Fruit fly (Drosophila melanogaster) whole organism, embryonic: ENCODE data around the gene H.

ENCODE experiments used
- ATbp ChIP-seq: fragments of 200-800 bp; sonication (Bioruptor generic); optimal IDR thresholded peaks from 2 replicates; lab custom pipeline; 2017; ENCODE audit warnings: missing biosample characterization, mild to moderate bottlenecking, missing genetic modification characterization, missing genetic modification reagents
- B-H1 ChIP-seq: fragments of 200-800 bp; sonication (Bioruptor generic); IDR thresholded peaks from 3 replicates; pipeline ENCODE4 v1.3.6; 2022; ENCODE audit warnings: missing biosample characterization, missing genetic modification characterization
- B-H2 ChIP-seq: fragments of 200-800 bp; sonication (Bioruptor generic); optimal IDR thresholded peaks from 2 replicates; lab custom pipeline; 2018; ENCODE audit warnings: missing biosample characterization, mild to moderate bottlenecking, missing genetic modification characterization
- CG11696 ChIP-seq: fragments of 200-800 bp; sonication (Bioruptor generic); IDR thresholded peaks from 2 replicates; pipeline ENCODE4 v1.3.6; 2022; ENCODE audit warnings: missing biosample characterization, missing genetic modification characterization
- CG12769 ChIP-seq: fragments of 200-800 bp; sonication (Bioruptor generic); optimal IDR thresholded peaks from 2 replicates; lab custom pipeline; 2019; ENCODE audit warnings: missing biosample characterization, mild to moderate bottlenecking, missing genetic modification characterization, moderate library complexity
- CG12942 ChIP-seq: fragments of 200-800 bp; sonication (Bioruptor generic); optimal IDR thresholded peaks from 3 replicates; lab custom pipeline; 2016; ENCODE audit warnings: missing biosample characterization, missing genetic modification characterization
- CG13296 ChIP-seq: fragments of 200-800 bp; sonication (Bioruptor generic); optimal IDR thresholded peaks from 3 replicates; lab custom pipeline; 2018; ENCODE audit warnings: missing biosample characterization, mild to moderate bottlenecking, missing genetic modification characterization
- CG17612 ChIP-seq: fragments of 200-800 bp; sonication (Bioruptor generic); IDR thresholded peaks from 2 replicates; pipeline ENCODE4 v1.3.6; 2022; ENCODE audit warnings: missing biosample characterization, missing genetic modification characterization
- CG1792 ChIP-seq: fragments of 200-800 bp; sonication (Bioruptor generic); optimal IDR thresholded peaks from 2 replicates; lab custom pipeline; 2016; ENCODE audit warnings: missing biosample characterization, missing genetic modification characterization
- CG2875 ChIP-seq: fragments of 200-800 bp; sonication (Bioruptor generic); optimal IDR thresholded peaks from 2 replicates; lab custom pipeline; 2017; ENCODE audit warnings: missing biosample characterization, mild to moderate bottlenecking, missing genetic modification characterization, missing genetic modification reagents
- CG2889 ChIP-seq: fragments of 200-800 bp; sonication (Bioruptor generic); IDR thresholded peaks from 3 replicates; pipeline ENCODE4 v1.3.6; 2022; ENCODE audit warnings: missing biosample characterization, missing genetic modification characterization
- CG3407 ChIP-seq: fragments of 200-800 bp; sonication (Bioruptor generic); optimal IDR thresholded peaks from 2 replicates; lab custom pipeline; 2018; ENCODE audit warnings: missing biosample characterization, mild to moderate bottlenecking, missing genetic modification characterization
- CG3838 ChIP-seq: fragments of 200-800 bp; sonication (Bioruptor generic); optimal IDR thresholded peaks from 3 replicates; lab custom pipeline; 2016; ENCODE audit warnings: missing biosample characterization, missing genetic modification characterization
- CG3995 ChIP-seq: fragments of 200-800 bp; sonication (Bioruptor generic); optimal IDR thresholded peaks from 3 replicates; lab custom pipeline; 2016; ENCODE audit warnings: missing biosample characterization, missing genetic modification characterization
- CG42726 ChIP-seq: fragments of 200-800 bp; sonication (Bioruptor generic); IDR thresholded peaks from 2 replicates; pipeline ENCODE4 v1.3.6; 2022; ENCODE audit warnings: missing biosample characterization, missing genetic modification characterization; ENCODE audit not compliant: partially characterized antibody
- CG6765 ChIP-seq: fragments of 200-800 bp; sonication (Bioruptor generic); optimal IDR thresholded peaks from 3 replicates; lab custom pipeline; 2017; ENCODE audit warnings: missing biosample characterization, mild to moderate bottlenecking, missing genetic modification characterization
- CG8765 ChIP-seq: fragments of 200-800 bp; sonication (Bioruptor generic); IDR thresholded peaks from 2 replicates; pipeline ENCODE4 v1.3.6; 2022; ENCODE audit warnings: missing biosample characterization, missing genetic modification characterization
- CG9215 ChIP-seq: fragments of 200-800 bp; sonication (Bioruptor generic); IDR thresholded peaks from 2 replicates; pipeline ENCODE4 v1.3.6; 2022; ENCODE audit warnings: missing biosample characterization, missing genetic modification characterization
- CG9437 ChIP-seq: fragments of 200-800 bp; sonication (Bioruptor generic); optimal IDR thresholded peaks from 2 replicates; lab custom pipeline; 2018; ENCODE audit warnings: missing biosample characterization, mild to moderate bottlenecking, missing genetic modification characterization
- Dek ChIP-seq: fragments of 200-800 bp; sonication (Bioruptor generic); optimal IDR thresholded peaks from 3 replicates; lab custom pipeline; 2019; ENCODE audit warnings: missing biosample characterization, mild to moderate bottlenecking, missing genetic modification characterization, moderate library complexity
- Dip3 ChIP-seq: fragments of 200-800 bp; sonication (Bioruptor generic); optimal IDR thresholded peaks from 3 replicates; lab custom pipeline; 2016; ENCODE audit warnings: missing biosample characterization, missing genetic modification characterization
- Dll ChIP-seq: fragments of 200-800 bp; sonication (Bioruptor generic); IDR thresholded peaks from 4 replicates; pipeline ENCODE4 v1.3.6; 2022; ENCODE audit warnings: missing biosample characterization, missing genetic modification characterization; ENCODE audit not compliant: partially characterized antibody
- Eip74EF ChIP-seq, 2 experiments: fragments of 200-800 bp in 1 of 2; fragments of >200 bp in 1 of 2; sonication (Bioruptor generic) in 1 of 2; optimal IDR thresholded peaks; 2 replicates each; lab custom pipeline; 2017 to 2019; ENCODE audit warnings: missing biosample characterization in 2 of 2, missing genetic modification characterization in 2 of 2, mild to moderate bottlenecking in 1 of 2, moderate library complexity in 1 of 2
- Fer2 ChIP-seq: fragments of 200-800 bp; sonication (Bioruptor generic); optimal IDR thresholded peaks from 2 replicates; lab custom pipeline; 2018; ENCODE audit warnings: missing biosample characterization, mild to moderate bottlenecking, missing genetic modification characterization, moderate library complexity
- H2.0 ChIP-seq: fragments of 200-800 bp; sonication (Bioruptor generic); IDR thresholded peaks from 2 replicates; pipeline ENCODE4 v1.3.6; 2022; ENCODE audit warnings: missing biosample characterization, missing genetic modification characterization
- Kr ChIP-seq: fragments of 200-800 bp; sonication (Bioruptor generic); optimal IDR thresholded peaks from 2 replicates; lab custom pipeline; 2017; ENCODE audit warnings: missing biosample characterization, mild to moderate bottlenecking, missing genetic modification characterization
- Max ChIP-seq: fragments of 200-800 bp; sonication (Bioruptor generic); optimal IDR thresholded peaks from 2 replicates; lab custom pipeline; 2016; ENCODE audit warnings: missing biosample characterization, mild to moderate bottlenecking, missing genetic modification characterization
- Mrtf ChIP-seq: fragments of 200-800 bp; sonication (Bioruptor generic); IDR thresholded peaks from 3 replicates; pipeline ENCODE4 v1.3.6; 2022; ENCODE audit warnings: missing biosample characterization, missing genetic modification characterization
- NfI ChIP-seq: fragments of 200-800 bp; sonication (Bioruptor generic); optimal IDR thresholded peaks from 3 replicates; lab custom pipeline; 2018; ENCODE audit warnings: missing biosample characterization, mild to moderate bottlenecking, missing genetic modification characterization, moderate library complexity
- Oaz ChIP-seq: fragments of 200-800 bp; sonication (Bioruptor generic); IDR thresholded peaks from 2 replicates; pipeline ENCODE4 v1.3.6; 2022; ENCODE audit warnings: missing biosample characterization, missing genetic modification characterization
- Optix ChIP-seq: fragments of 200-800 bp; sonication (Bioruptor generic); IDR thresholded peaks from 3 replicates; pipeline ENCODE4 v1.3.6; 2022; ENCODE audit warnings: missing biosample characterization, missing genetic modification characterization
- Ssrp ChIP-seq: fragments of 200-800 bp; sonication (Bioruptor generic); optimal IDR thresholded peaks from 2 replicates; lab custom pipeline; 2018; ENCODE audit warnings: missing biosample characterization, mild to moderate bottlenecking, missing genetic modification characterization, moderate library complexity
- Usf ChIP-seq: fragments of 200-800 bp; sonication (Bioruptor generic); optimal IDR thresholded peaks from 2 replicates; lab custom pipeline; 2017; ENCODE audit warnings: missing genotype, missing biosample characterization, missing genetic modification characterization
- Xbp1 ChIP-seq: fragments of 200-800 bp; sonication (Bioruptor generic); optimal IDR thresholded peaks from 3 replicates; lab custom pipeline; 2016; ENCODE audit warnings: missing biosample characterization, mild to moderate bottlenecking, missing genetic modification characterization
- ci ChIP-seq: fragments of 200-800 bp; sonication (Bioruptor generic); IDR thresholded peaks from 3 replicates; pipeline ENCODE4 v1.3.6; 2022; ENCODE audit warnings: missing biosample characterization, missing genetic modification characterization
- ftz-f1 ChIP-seq: fragments of 200-800 bp; sonication (Bioruptor generic); optimal IDR thresholded peaks from 2 replicates; lab custom pipeline; 2016; ENCODE audit warnings: missing biosample characterization, missing genetic modification characterization
- jigr1 ChIP-seq: fragments of 200-800 bp; sonication (Bioruptor generic); IDR thresholded peaks from 3 replicates; pipeline ENCODE4 v1.3.6; 2022; ENCODE audit warnings: missing biosample characterization, missing genetic modification characterization
- klu ChIP-seq: fragments of 200-800 bp; sonication (Bioruptor generic); IDR thresholded peaks from 2 replicates; pipeline ENCODE4 v1.3.6; 2022; ENCODE audit warnings: missing biosample characterization, missing genetic modification characterization
- lbe ChIP-seq: fragments of 200-800 bp; sonication (Bioruptor generic); optimal IDR thresholded peaks from 2 replicates; lab custom pipeline; 2016; ENCODE audit warnings: missing biosample characterization, mild to moderate bottlenecking, missing genetic modification characterization
- maf-S ChIP-seq: fragments of 200-800 bp; sonication (Bioruptor generic); optimal IDR thresholded peaks from 2 replicates; lab custom pipeline; 2016; ENCODE audit warnings: missing biosample characterization, missing genetic modification characterization
- nerfin-1 ChIP-seq: fragments of 200-800 bp; sonication (Bioruptor generic); optimal IDR thresholded peaks from 3 replicates; lab custom pipeline; 2019; ENCODE audit warnings: missing biosample characterization, mild to moderate bottlenecking, missing genetic modification characterization, moderate library complexity
- nerfin-2 ChIP-seq: fragments of 200-800 bp; sonication (Bioruptor generic); IDR thresholded peaks from 2 replicates; pipeline ENCODE4 v1.3.6; 2022; ENCODE audit warnings: missing biosample characterization, missing genetic modification characterization; ENCODE audit not compliant: partially characterized antibody
- pan ChIP-seq, 4 experiments: fragments of >200 bp in 3 of 4; fragments of 200-800 bp in 1 of 4; sonication (Bioruptor generic) in 1 of 4; optimal IDR thresholded peaks in 3 of 4; IDR thresholded peaks in 1 of 4; 2 replicates each; pipeline versions ENCODE4 v1.3.6 to Lab custom; 2017 to 2022; ENCODE audit warnings: missing biosample characterization in 2 of 4, missing genetic modification characterization in 2 of 4, mixed read lengths in 1 of 4
- pfk ChIP-seq: fragments of 200-800 bp; sonication (Bioruptor generic); optimal IDR thresholded peaks from 2 replicates; lab custom pipeline; 2018; ENCODE audit warnings: missing biosample characterization, mild to moderate bottlenecking, missing genetic modification characterization, moderate library complexity
- pzg ChIP-seq: fragments of 200-800 bp; sonication (Bioruptor generic); optimal IDR thresholded peaks from 3 replicates; lab custom pipeline; 2018; ENCODE audit warnings: missing biosample characterization, mild to moderate bottlenecking, missing genetic modification characterization, moderate library complexity
- sens ChIP-seq: fragments of 200-800 bp; sonication (Bioruptor generic); peaks from one replicate; lab custom pipeline; 2016; ENCODE audit warnings: missing biosample characterization, missing genetic modification characterization
- unc-4 ChIP-seq: fragments of 200-800 bp; sonication (Bioruptor generic); IDR thresholded peaks from 2 replicates; pipeline ENCODE4 v1.3.6; 2022; ENCODE audit warnings: missing biosample characterization, missing genetic modification characterization; ENCODE audit not compliant: partially characterized antibody
- vfl ChIP-seq: fragments of 200-800 bp; sonication (Bioruptor generic); optimal IDR thresholded peaks from 2 replicates; lab custom pipeline; 2016; ENCODE audit warnings: missing biosample characterization, missing genetic modification characterization
- zen2 ChIP-seq: fragments of 200-800 bp; sonication (Bioruptor generic); IDR thresholded peaks from 3 replicates; pipeline ENCODE4 v1.3.6; 2022; ENCODE audit warnings: missing biosample characterization, missing genetic modification characterization; ENCODE audit not compliant: partially characterized antibody

Gene H

dm6 chr3R:20633984-20634446 is 12.3 kb downstream of the H start (continued):
- TF ChIP-seq nerfin-2 (no peak), B-H1 (GFP tag; lab: Robert Waterston, UW) (no peak), CG8765 (GFP tag; lab: Robert Waterston, UW) (no peak), CG3995 (GFP tag; lab: Kevin White, UChicago) (peak; percentile 41), jigr1 (GFP tag; lab: Robert Waterston, UW) (no peak), Oaz (GFP tag; lab: Robert Waterston, UW) (0 out of 2 replicates have a peak, but pooled peaks have one; percentile 6), Dek (tag; lab: Kevin White, UChicago) (no peak), vfl (peak; percentile 25), CG2889 (0 out of 3 replicates have a peak, but pooled peaks have one; percentile 11), lbe (GFP tag; lab: Kevin White, UChicago) (peak; percentile 39), CG12769 (tag; lab: Kevin White, UChicago) (no peak), H2.0 (GFP tag; lab: Robert Waterston, UW) (peak; percentile 64), CG12942 (GFP tag; lab: Kevin White, UChicago) (peak; percentile 68), sens (GFP tag; lab: Kevin White, UChicago) (peak; percentile 91), CG9215 (GFP tag; lab: Robert Waterston, UW) (peak; percentile 61), klu (GFP tag; lab: Robert Waterston, UW) (peak; percentile 48; the same call in 1 of the 2 replicates), Xbp1 (GFP tag; lab: Kevin White, UChicago) (peak; percentile 84), CG42726 (GFP tag; lab: Robert Waterston, UW) (no peak), ftz-f1 (GFP tag; lab: Kevin White, UChicago) (peak; percentile 87), unc-4 (no peak), Fer2 (tag; lab: Kevin White, UChicago) (no peak), CG6765 (GFP tag; lab: Kevin White, UChicago) (peak; percentile 39), B-H2 (no peak), CG17612 (GFP tag; lab: Robert Waterston, UW) (peak; percentile 44; the same call in 1 of the 2 replicates), zen2 (no peak), CG11696 (no peak), Dll (GFP tag; lab: Robert Waterston, UW) (no peak), Max (GFP tag; lab: Kevin White, UChicago) (peak; percentile 16), CG3407 (GFP tag; lab: Kevin White, UChicago) (no peak), Dip3 (GFP tag; lab: Kevin White, UChicago) (peak; percentile 46), CG2875 (GFP tag; lab: Kevin White, UChicago) (no peak), CG3838 (GFP tag; lab: Kevin White, UChicago) (no peak), CG1792 (GFP tag; lab: Kevin White, UChicago) (peak; percentile 47), nerfin-1 (tag; lab: Kevin White, UChicago) (no peak), Optix (GFP tag; lab: Robert Waterston, UW) (peak; percentile 71; the same call in 1 of the 3 replicates), NfI (no peak), CG13296 (no peak), pfk (GFP tag; lab: Kevin White, UChicago) (no peak), ci (peak; percentile 65; the same call in 2 of the 3 replicates), Mrtf (GFP tag; lab: Robert Waterston, UW) (peak; percentile 30; the same call in 1 of the 3 replicates), pan (optimal IDR thresholded peaks at IDR 0.05; lab: Kevin White, UChicago) (no peak), pan (GFP tag; optimal IDR thresholded peaks at IDR 0.05 in 1 of 2, IDR thresholded peaks at IDR 0.05 in 1 of 2) (peak in 1 of 2 experiments; percentile 19), maf-S (peak; percentile 85), CG9437 (GFP tag; lab: Kevin White, UChicago) (no peak), Kr (GFP tag; lab: Kevin White, UChicago) (peak; percentile 14), Eip74EF (GFP tag; optimal IDR thresholded peaks at IDR 0.05; lab: Kevin White, UChicago) (no peak), pzg (GFP tag; lab: Kevin White, UChicago) (peak; percentile 11), ATbp (peak; percentile 65), Usf (GFP tag; lab: Kevin White, UChicago) (no peak), Ssrp (peak; percentile 57)
